Worm (Caenorhabditis elegans) whole organism, dauer: ENCODE results near the gene cdc-73.

Experiments used
- unc-62 ChIP-seq: sonication (generic microtip); optimal IDR thresholded peaks from 2 replicates; lab custom pipeline; 2017; ENCODE audit warnings: missing biosample characterization, missing genetic modification reagents, missing genetic modification characterization

Gene cdc-73

ce11 chrIV:4085787-4086262, 43.5 kb downstream of the cdc-73 start, which contains the start of gene C35B1.2:
Gene C35B1.2, plus strand, starts transcription at chrIV:4086212.
- TF ChIP-seq unc-62, result no peak

- TF ChIP-seq unc-62, result no peak
Observed at ce11 chrIV:4093087-4093486, 50.7 kb downstream of the cdc-73 start.

- TF ChIP-seq unc-62, result no peak
Observed at ce11 chrIV:4094364-4094763, 52.0 kb downstream of the cdc-73 start.

- TF ChIP-seq unc-62, result no peak
Observed at ce11 chrIV:4096940-4097339, 54.6 kb downstream of the cdc-73 start.
